Fruit fly (Drosophila melanogaster): ENCODE results near the gene Apc.

Apc gene

DNA sequence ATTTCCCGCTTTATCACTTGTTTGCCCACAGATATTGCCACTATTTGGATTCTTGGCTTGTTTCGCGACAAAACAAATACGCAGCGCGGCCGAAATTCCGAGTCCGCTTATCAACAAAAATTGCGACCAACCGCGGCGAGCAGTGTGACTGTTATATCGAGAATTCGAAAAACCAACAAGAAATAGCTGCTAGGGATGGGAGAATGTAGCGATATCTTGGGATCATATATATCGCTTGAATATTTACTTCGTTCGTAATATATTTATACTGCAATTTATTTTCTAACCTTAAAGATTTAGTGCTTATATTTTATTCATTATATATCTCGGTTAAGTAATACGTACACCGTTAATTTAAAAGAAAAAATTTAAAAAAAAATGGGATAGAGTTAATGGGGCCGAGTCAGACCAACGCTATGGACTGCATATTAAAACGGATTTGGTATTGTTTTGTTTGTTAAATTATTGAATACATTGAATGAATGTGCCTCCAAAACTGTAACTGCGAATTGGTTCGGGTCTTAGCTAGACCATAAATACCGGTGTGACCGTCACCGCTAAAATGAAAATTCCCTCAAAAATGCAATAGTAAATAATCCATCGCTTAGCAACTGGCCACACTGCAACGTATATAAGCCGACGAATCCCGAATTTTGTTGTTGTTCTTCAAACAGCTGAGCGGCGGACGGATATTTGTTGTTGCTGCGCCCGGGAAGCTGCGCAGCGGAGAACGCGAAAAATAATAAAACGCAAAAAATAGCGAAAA, at the start of gene Apc, which contains the start of gene spg:
Apc (minus strand) TSS at position 138 of the 766 bp plus-strand sequence.
spg (plus strand) TSS at position 660 of the 766 bp plus-strand sequence.
- TF ChIP-seq pad (GFP tag; optimal IDR thresholded peaks at IDR 0.05) (no peak), ovo (GFP tag; optimal IDR thresholded peaks at IDR 0.05) (peak; percentile 64), kay (GFP tag; ENCODE audit: borderline replicate concordance) (no peak), CG7101 (tag; optimal IDR thresholded peaks at IDR 0.05) (peak; percentile 36), Clk (GFP tag; optimal IDR thresholded peaks at IDR 0.05) (peak; percentile 6), Mnt (GFP tag; optimal IDR thresholded peaks at IDR 0.05) (peak; percentile 59), CG5204 (GFP tag; optimal IDR thresholded peaks at IDR 0.05) (peak; percentile 62), Hr96 (GFP tag; optimal IDR thresholded peaks at IDR 0.05) (no peak), toe (GFP tag; optimal IDR thresholded peaks at IDR 0.05) (peak; percentile 71), bab1 (GFP tag; optimal IDR thresholded peaks at IDR 0.05) (peak; percentile 17), CG33017 (tag; optimal IDR thresholded peaks at IDR 0.05) (peak; percentile 1), CG14711 (tag; optimal IDR thresholded peaks at IDR 0.05) (peak; percentile 28), cic (GFP tag; optimal IDR thresholded peaks at IDR 0.05) (peak; percentile 36), CG11617 (GFP tag; optimal IDR thresholded peaks at IDR 0.05) (peak; percentile 37), tj (GFP tag; optimal IDR thresholded peaks at IDR 0.05) (no peak), CG1620 (GFP tag; optimal IDR thresholded peaks at IDR 0.05) (peak; percentile 1), CG7045 (GFP tag; optimal IDR thresholded peaks at IDR 0.05) (peak; percentile 22), cnc (optimal IDR thresholded peaks at IDR 0.05) (no peak), Crg-1 (GFP tag; optimal IDR thresholded peaks at IDR 0.05) (peak; percentile 9), CG12768 (GFP tag; optimal IDR thresholded peaks at IDR 0.05) (peak; percentile 69)

- TF ChIP-seq cic (GFP tag; optimal IDR thresholded peaks at IDR 0.05) (peak; percentile 10), Mnt (GFP tag; optimal IDR thresholded peaks at IDR 0.05) (no peak)
Measured at dm6 chr3R:28891513-28892097, 47.1 kb upstream of the Apc start.

DNA sequence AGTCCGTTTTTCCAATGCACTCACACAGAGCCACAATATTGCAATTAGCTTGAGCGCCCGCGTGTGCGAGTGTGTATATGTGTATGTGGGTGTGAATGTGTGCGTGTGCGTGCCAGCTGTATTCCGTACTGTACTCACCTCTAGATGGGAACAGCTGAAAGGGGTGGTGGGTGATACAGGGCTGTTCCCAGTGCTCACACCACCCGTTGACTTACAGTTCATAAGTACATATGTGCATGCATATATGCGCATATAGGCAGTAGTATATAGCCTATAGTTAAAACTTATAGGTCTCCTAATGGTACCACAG, 44.8 kb upstream of the Apc start:
- TF ChIP-seq Clk (GFP tag; optimal IDR thresholded peaks at IDR 0.05) (no peak), pad (GFP tag; optimal IDR thresholded peaks at IDR 0.05) (peak; percentile 81), cnc (optimal IDR thresholded peaks at IDR 0.05) (no peak), toe (GFP tag; optimal IDR thresholded peaks at IDR 0.05) (peak; percentile 39), CG33017 (tag; optimal IDR thresholded peaks at IDR 0.05) (no peak), CG7045 (GFP tag; optimal IDR thresholded peaks at IDR 0.05) (no peak), CG1620 (GFP tag; optimal IDR thresholded peaks at IDR 0.05) (no peak), cic (GFP tag; optimal IDR thresholded peaks at IDR 0.05) (peak; percentile 79), bab1 (GFP tag; optimal IDR thresholded peaks at IDR 0.05) (no peak), Mnt (GFP tag; optimal IDR thresholded peaks at IDR 0.05) (peak; percentile 72), CG14711 (tag; optimal IDR thresholded peaks at IDR 0.05) (no peak), CG5204 (GFP tag; optimal IDR thresholded peaks at IDR 0.05) (no peak), kay (GFP tag; ENCODE audit: borderline replicate concordance) (no peak), CG12768 (GFP tag; optimal IDR thresholded peaks at IDR 0.05) (peak; percentile 82), Crg-1 (GFP tag; optimal IDR thresholded peaks at IDR 0.05) (no peak), tj (GFP tag; optimal IDR thresholded peaks at IDR 0.05) (no peak), CG11617 (GFP tag; optimal IDR thresholded peaks at IDR 0.05) (no peak), CG7101 (tag; optimal IDR thresholded peaks at IDR 0.05) (no peak), ovo (GFP tag; optimal IDR thresholded peaks at IDR 0.05) (no peak), Hr96 (GFP tag; optimal IDR thresholded peaks at IDR 0.05) (peak; percentile 27)

- TF ChIP-seq ovo (GFP tag; optimal IDR thresholded peaks at IDR 0.05) (peak; percentile 54), CG7101 (tag; optimal IDR thresholded peaks at IDR 0.05) (peak; percentile 85), Hr96 (GFP tag; optimal IDR thresholded peaks at IDR 0.05) (peak; percentile 92), CG7045 (GFP tag; optimal IDR thresholded peaks at IDR 0.05) (peak; percentile 82), cnc (optimal IDR thresholded peaks at IDR 0.05) (no peak), Clk (GFP tag; optimal IDR thresholded peaks at IDR 0.05) (peak; percentile 70), Mnt (GFP tag; optimal IDR thresholded peaks at IDR 0.05) (peak; percentile 84), kay (GFP tag; ENCODE audit: borderline replicate concordance) (no peak), CG11617 (GFP tag; optimal IDR thresholded peaks at IDR 0.05) (peak; percentile 65), toe (GFP tag; optimal IDR thresholded peaks at IDR 0.05) (peak; percentile 89), CG14711 (tag; optimal IDR thresholded peaks at IDR 0.05) (peak; percentile 93), cic (GFP tag; optimal IDR thresholded peaks at IDR 0.05) (peak; percentile 40), bab1 (GFP tag; optimal IDR thresholded peaks at IDR 0.05) (peak; percentile 82), CG33017 (tag; optimal IDR thresholded peaks at IDR 0.05) (peak; percentile 80), pad (GFP tag; optimal IDR thresholded peaks at IDR 0.05) (peak; percentile 67), CG5204 (GFP tag; optimal IDR thresholded peaks at IDR 0.05) (peak; percentile 86), CG12768 (GFP tag; optimal IDR thresholded peaks at IDR 0.05) (peak; percentile 87), Crg-1 (GFP tag; optimal IDR thresholded peaks at IDR 0.05) (peak; percentile 89), tj (GFP tag; optimal IDR thresholded peaks at IDR 0.05) (peak; percentile 54), CG1620 (GFP tag; optimal IDR thresholded peaks at IDR 0.05) (peak; percentile 92)
Measured at dm6 chr3R:28888561-28889426, 44.2 kb upstream of the Apc start.

Measured in whole organism, adult.